Fruit fly (Drosophila melanogaster): ENCODE measurements around the gene Ir94c.
A peak's percentile ranks its signal among the peaks of the same experiment; 100 is the strongest.

Ir94c gene

DNA sequence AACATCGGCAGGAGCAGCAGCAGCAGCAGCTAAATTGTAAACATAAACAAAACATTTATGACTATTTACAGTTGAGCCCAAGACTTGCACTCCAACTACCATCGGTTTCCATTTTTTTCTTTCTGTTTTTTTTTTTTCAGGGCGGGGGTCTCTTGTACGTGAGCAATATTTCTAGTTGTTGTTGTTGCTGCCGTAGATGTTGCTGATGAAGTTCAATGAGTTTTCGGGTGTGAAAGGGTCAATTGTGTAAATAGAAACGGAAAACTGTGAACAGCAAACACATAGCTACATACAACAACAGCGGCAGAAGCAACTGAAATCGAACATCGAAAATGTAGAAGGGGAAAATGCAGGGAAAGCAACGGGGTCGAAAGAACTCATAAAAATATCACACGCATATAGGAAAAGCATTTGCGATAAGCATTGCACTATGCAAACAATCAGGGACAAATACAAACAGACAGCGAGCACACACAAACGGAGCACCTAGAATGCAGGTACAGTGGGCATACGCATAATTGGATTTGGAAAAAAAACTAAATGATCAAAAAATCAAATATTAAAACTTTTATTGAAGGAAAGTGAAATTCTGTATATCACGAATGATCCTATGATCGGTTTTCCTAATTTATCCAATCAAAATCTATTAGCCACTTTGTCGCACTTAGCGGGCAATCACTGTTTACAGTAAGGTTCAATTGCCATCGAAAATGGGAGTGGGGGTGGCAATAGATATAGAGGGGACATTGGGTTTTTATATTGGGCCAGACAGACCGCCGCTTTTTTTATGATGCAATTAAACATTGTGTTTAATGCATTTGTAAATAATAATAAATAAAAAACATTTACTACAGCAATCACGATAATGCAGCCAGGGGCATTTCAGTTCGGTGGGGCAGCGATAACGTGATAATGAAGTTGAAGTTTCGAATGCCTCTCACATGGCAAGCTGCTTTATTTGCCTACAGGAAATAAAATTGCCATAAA is 26.5 kb upstream of the Ir94c start (continued):
- peak; percentile 72 for TF ChIP-seq Asciz (GFP tag; optimal IDR thresholded peaks at IDR 0.05)
- TF ChIP-seq E2f1 (GFP tag; IDR thresholded peaks at IDR 0.05), result peak; percentile 84
- peak; percentile 12 for TF ChIP-seq trh (GFP tag; optimal IDR thresholded peaks at IDR 0.05)
- TF ChIP-seq klu (GFP tag; IDR thresholded peaks at IDR 0.05), result peak; percentile 44; the same call in 1 of the 2 replicates
- peak; percentile 66 for TF ChIP-seq tx (GFP tag; optimal IDR thresholded peaks at IDR 0.05)
- TF ChIP-seq Optix (GFP tag; IDR thresholded peaks at IDR 0.05), result peak; percentile 73; the same call in 2 of the 3 replicates
- TF ChIP-seq CG4424 (GFP tag; optimal IDR thresholded peaks at IDR 0.05), result peak; percentile 76
- TF ChIP-seq CG30403 (GFP tag; optimal IDR thresholded peaks at IDR 0.05), result peak; percentile 67
- TF ChIP-seq Dp (GFP tag; optimal IDR thresholded peaks at IDR 0.05), result no peak
- peak; percentile 74 for TF ChIP-seq CG4707 (GFP tag; optimal IDR thresholded peaks at IDR 0.05)
- peak; percentile 28; the same call in 1 of the 2 replicates for TF ChIP-seq Rfx (GFP tag; IDR thresholded peaks at IDR 0.05)
- peak; percentile 81 for TF ChIP-seq CG33557 (GFP tag; optimal IDR thresholded peaks at IDR 0.05)
- TF ChIP-seq CG11085 (GFP tag; IDR thresholded peaks at IDR 0.05), result peak; percentile 41; the same call in 1 of the 2 replicates
- TF ChIP-seq CG13624 (GFP tag; optimal IDR thresholded peaks at IDR 0.05), result peak; percentile 51
- peak; percentile 75 for TF ChIP-seq CG17359 (tag; optimal IDR thresholded peaks at IDR 0.05)
- TF ChIP-seq Aef1 (GFP tag; IDR thresholded peaks at IDR 0.05), result no peak
- TF ChIP-seq rib (GFP tag; IDR thresholded peaks at IDR 0.05), result no peak
- TF ChIP-seq caup (GFP tag; optimal IDR thresholded peaks at IDR 0.05; ENCODE audit: severe bottlenecking), result peak; percentile 23
- TF ChIP-seq corto (GFP tag; optimal IDR thresholded peaks at IDR 0.05), result no peak
- TF ChIP-seq CG34224 (GFP tag; IDR thresholded peaks at IDR 0.05; ENCODE audit: partially characterized antibody), result no peak
- TF ChIP-seq grn (GFP tag; optimal IDR thresholded peaks at IDR 0.05), result peak; percentile 38
- no peak for TF ChIP-seq CG7963 (GFP tag; IDR thresholded peaks at IDR 0.05; ENCODE audit: partially characterized antibody)
- TF ChIP-seq dmrt11E (tag; optimal IDR thresholded peaks at IDR 0.05), result peak; percentile 87
- peak; percentile 82 for TF ChIP-seq CG32767 (GFP tag; IDR thresholded peaks at IDR 0.05)
- TF ChIP-seq dpn (GFP tag; optimal IDR thresholded peaks at IDR 0.05), result peak; percentile 61 to 80
- TF ChIP-seq CG2120 (GFP tag; optimal IDR thresholded peaks at IDR 0.05), result no peak
- TF ChIP-seq Sry-δ (GFP tag; optimal IDR thresholded peaks at IDR 0.05), result peak; percentile 2
- peak; percentile 93 for TF ChIP-seq Xrp1 (GFP tag; IDR thresholded peaks at IDR 0.05)
- peak; percentile 93 for TF ChIP-seq CG17361 (GFP tag; IDR thresholded peaks at IDR 0.05)
- TF ChIP-seq CoRest (tag; optimal IDR thresholded peaks at IDR 0.05), result peak; percentile 79
- peak; percentile 80 for TF ChIP-seq sens-2 (GFP tag; IDR thresholded peaks at IDR 0.05)
- TF ChIP-seq Lpt (GFP tag; optimal IDR thresholded peaks at IDR 0.05), result no peak
- peak; percentile 91 for TF ChIP-seq dmrt99B (tag; optimal IDR thresholded peaks at IDR 0.05)
- peak; percentile 32 for TF ChIP-seq CTCF (GFP tag; optimal IDR thresholded peaks at IDR 0.05)
- peak; percentile 15 for TF ChIP-seq sd (tag; optimal IDR thresholded peaks at IDR 0.05)
- TF ChIP-seq CG16779 (GFP tag; IDR thresholded peaks at IDR 0.05), result no peak
- TF ChIP-seq slp2 (GFP tag; optimal IDR thresholded peaks at IDR 0.05), result peak; percentile 55
- peak; percentile 15 for TF ChIP-seq NC2α (GFP tag; optimal IDR thresholded peaks at IDR 0.05)
- no peak for TF ChIP-seq Bteb2 (GFP tag; optimal IDR thresholded peaks at IDR 0.05)
- peak; percentile 67 for TF ChIP-seq Gsc (GFP tag; IDR thresholded peaks at IDR 0.05)
- peak; percentile 91 for TF ChIP-seq sisA (GFP tag; IDR thresholded peaks at IDR 0.05)
- TF ChIP-seq CG31388 (GFP tag; optimal IDR thresholded peaks at IDR 0.05), result no peak
- TF ChIP-seq bowl (GFP tag; IDR thresholded peaks at IDR 0.05), result peak; percentile 46; the same call in 1 of the 2 replicates
- no peak for TF ChIP-seq Scr (GFP tag; IDR thresholded peaks at IDR 0.05; ENCODE audit: partially characterized antibody)
- TF ChIP-seq lmd (GFP tag; IDR thresholded peaks at IDR 0.05), result peak; percentile 83
- TF ChIP-seq CG8388 (GFP tag; optimal IDR thresholded peaks at IDR 0.05), result peak; percentile 77
- peak; percentile 57 for TF ChIP-seq Mad (GFP tag; optimal IDR thresholded peaks at IDR 0.05)
- TF ChIP-seq gro (GFP tag; optimal IDR thresholded peaks at IDR 0.05), result no peak
- TF ChIP-seq CG15601 (tag; optimal IDR thresholded peaks at IDR 0.05), result peak; percentile 84

Data from whole organism, embryonic.